Worm (Caenorhabditis elegans) whole organism, L4 larva: Measurements from ENCODE around the gene algn-13.

Experiments used
- F10B5.3 ChIP-seq: sonication (generic microtip); optimal IDR thresholded peaks from 2 replicates; lab custom pipeline; 2016; ENCODE audit warnings: mild to moderate bottlenecking, missing genetic modification characterization, missing compliant biosample characterization
- F37D6.2 ChIP-seq: sonication (generic microtip); optimal IDR thresholded peaks from 2 replicates; lab custom pipeline; 2016; ENCODE audit warnings: mild to moderate bottlenecking, missing genetic modification characterization, missing compliant biosample characterization
- Y5F2A.4 ChIP-seq: fragments of 200-800 bp; sonication (Bioruptor generic); optimal IDR thresholded peaks from 2 replicates; lab custom pipeline; 2018; ENCODE audit warnings: mild to moderate bottlenecking, missing genetic modification characterization, missing compliant biosample characterization
- Y75B8A.6 ChIP-seq: fragments of 200-800 bp; sonication (Bioruptor generic); IDR thresholded peaks from 2 replicates; pipeline ENCODE4 v1.3.6; 2022; ENCODE audit warnings: missing genetic modification reagents, missing genetic modification characterization, missing compliant biosample characterization
- ZK337.2 ChIP-seq: fragments of 200-800 bp; sonication (Bioruptor generic); IDR thresholded peaks from 2 replicates; pipeline ENCODE4 v1.3.6; 2022; ENCODE audit warnings: missing genetic modification reagents, missing genetic modification characterization, missing compliant biosample characterization
- ZK546.5 ChIP-seq, 2 experiments: sonication (generic microtip); optimal IDR thresholded peaks; 2 replicates each; lab custom pipeline; 2017; ENCODE audit warnings: missing biosample characterization in 2 of 2, missing genetic modification characterization in 2 of 2
- aha-1 ChIP-seq: fragments of 150-350 bp; peaks from one replicate; lab custom pipeline; 2014; ENCODE audit warnings: missing biosample characterization, missing genetic modification characterization
- aly-2 ChIP-seq: sonication (generic microtip); optimal IDR thresholded peaks from 2 replicates; lab custom pipeline; 2018; ENCODE audit warnings: missing biosample characterization, missing genetic modification characterization
- arid-1 ChIP-seq: fragments of 200-800 bp; sonication (Bioruptor generic); conservative IDR thresholded peaks from 2 replicates; pipeline ENCODE4 v1.3.6; 2022; ENCODE audit warnings: missing genetic modification reagents, missing genetic modification characterization, missing compliant biosample characterization
- attf-4 ChIP-seq: sonication (generic microtip); optimal IDR thresholded peaks from 3 replicates; lab custom pipeline; 2017; ENCODE audit warnings: missing biosample characterization, missing genetic modification characterization
- ceh-82 ChIP-seq: sonication (generic microtip); optimal IDR thresholded peaks from 2 replicates; lab custom pipeline; 2017; ENCODE audit warnings: missing biosample characterization, missing genetic modification characterization
- daf-8 ChIP-seq: fragments of 200-800 bp; sonication (Bioruptor generic); IDR thresholded peaks from 2 replicates; pipeline ENCODE4 v1.3.6; 2022; ENCODE audit warnings: missing genetic modification characterization, missing compliant biosample characterization
- egl-27 ChIP-seq: sonication (generic microtip); optimal IDR thresholded peaks from 3 replicates; lab custom pipeline; 2017; ENCODE audit warnings: missing biosample characterization, missing genetic modification reagents, missing genetic modification characterization
- fos-1 ChIP-seq: fragments of 150-350 bp; optimal IDR thresholded peaks from 2 replicates; lab custom pipeline; 2014; ENCODE audit warnings: missing biosample characterization, missing genetic modification characterization
- hlh-30 ChIP-seq: sonication (generic microtip); optimal IDR thresholded peaks from 2 replicates; lab custom pipeline; 2017; ENCODE audit warnings: antibody characterized with exemption, mild to moderate bottlenecking, missing genetic modification characterization, missing compliant biosample characterization; ENCODE audit not compliant: insufficient read depth
- lin-13 ChIP-seq: fragments of 150-350 bp; optimal IDR thresholded peaks from 2 replicates; lab custom pipeline; 2014; ENCODE audit warnings: missing biosample characterization, missing genetic modification reagents, missing genetic modification characterization
- lin-29 ChIP-seq: fragments of 200-800 bp; sonication (Bioruptor generic); IDR thresholded peaks from 2 replicates; pipeline ENCODE4 v1.3.6; 2022; ENCODE audit warnings: missing genetic modification reagents, missing genetic modification characterization, missing compliant biosample characterization
- lin-38 ChIP-seq: fragments of 200-800 bp; sonication (Bioruptor generic); IDR thresholded peaks from 2 replicates; pipeline ENCODE4 v1.3.6; 2022; ENCODE audit warnings: missing genetic modification reagents, missing genetic modification characterization, missing compliant biosample characterization
- madf-9 ChIP-seq: fragments of 200-800 bp; sonication (Bioruptor generic); conservative IDR thresholded peaks from 2 replicates; pipeline ENCODE4 v1.3.6; 2022; ENCODE audit warnings: missing genetic modification reagents, missing genetic modification characterization, missing compliant biosample characterization
- mdl-1 ChIP-seq, 2 experiments: fragments of 150-350 bp in 1 of 2; sonication (generic microtip) in 1 of 2; optimal IDR thresholded peaks; 2 replicates each; lab custom pipeline; 2014 to 2017; ENCODE audit warnings: missing biosample characterization in 2 of 2, missing genetic modification characterization in 2 of 2
- mep-1 ChIP-seq: fragments of 150-350 bp; sonication (generic microtip); optimal IDR thresholded peaks from 3 replicates; lab custom pipeline; 2014; ENCODE audit warnings: missing biosample characterization, missing genetic modification characterization
- mes-2 ChIP-seq: sonication (generic microtip); optimal IDR thresholded peaks from 2 replicates; lab custom pipeline; 2016; ENCODE audit warnings: missing genotype, mild to moderate bottlenecking, missing genetic modification characterization, missing compliant biosample characterization; ENCODE audit not compliant: poor library complexity, severe bottlenecking
- nhr-11 ChIP-seq: fragments of 150-350 bp; optimal IDR thresholded peaks from 2 replicates; lab custom pipeline; 2014; ENCODE audit warnings: missing biosample characterization, missing genetic modification characterization
- nhr-28 ChIP-seq: fragments of 150-350 bp; optimal IDR thresholded peaks from 2 replicates; lab custom pipeline; 2014; ENCODE audit warnings: missing biosample characterization, missing genetic modification characterization
- nhr-48 ChIP-seq: sonication (generic microtip); optimal IDR thresholded peaks from 2 replicates; lab custom pipeline; 2016; ENCODE audit warnings: mild to moderate bottlenecking, missing genetic modification characterization, missing compliant biosample characterization
- pha-4 ChIP-seq, 2 experiments: fragments of 150-350 bp in 1 of 2; fragments of 200-800 bp in 1 of 2; sonication (Bioruptor generic) in 1 of 2; IDR thresholded peaks in 1 of 2; optimal IDR thresholded peaks in 1 of 2; 2 replicates each; pipeline versions ENCODE4 v1.3.6 to Lab custom; 2014 to 2022; ENCODE audit warnings: missing genetic modification characterization in 2 of 2, missing genetic modification reagents in 2 of 2, missing biosample characterization in 1 of 2, missing compliant biosample characterization in 1 of 2
- php-3 ChIP-seq: fragments of 200-800 bp; sonication (Bioruptor generic); IDR thresholded peaks from 2 replicates; pipeline ENCODE4 v1.3.6; 2022; ENCODE audit warnings: missing genetic modification reagents, missing genetic modification characterization, missing compliant biosample characterization
- pqm-1 ChIP-seq: sonication (generic microtip); optimal IDR thresholded peaks from 2 replicates; lab custom pipeline; 2017; ENCODE audit warnings: missing biosample characterization, missing genetic modification characterization
- saeg-2 ChIP-seq: fragments of 200-800 bp; sonication (Bioruptor generic); IDR thresholded peaks from 2 replicates; pipeline ENCODE4 v1.3.6; 2022; ENCODE audit warnings: missing genetic modification reagents, missing genetic modification characterization, missing compliant biosample characterization
- spr-1 ChIP-seq: sonication (generic microtip); optimal IDR thresholded peaks from 2 replicates; lab custom pipeline; 2016; ENCODE audit warnings: mild to moderate bottlenecking, missing genetic modification characterization, missing compliant biosample characterization
- spr-3 ChIP-seq: fragments of 200-800 bp; sonication (Bioruptor generic); optimal IDR thresholded peaks from 2 replicates; lab custom pipeline; 2018; ENCODE audit warnings: mild to moderate bottlenecking, missing genetic modification characterization, missing compliant biosample characterization
- unc-39 ChIP-seq: sonication (generic microtip); optimal IDR thresholded peaks from 2 replicates; lab custom pipeline; 2017; ENCODE audit warnings: missing biosample characterization, missing genetic modification characterization
- unc-62 ChIP-seq, 3 experiments: fragments of 150-350 bp in 1 of 3; sonication (generic microtip); optimal IDR thresholded peaks in 2 of 3; peaks in 1 of 3; 1 replicate in 1 of 3; 2 replicates in 2 of 3; lab custom pipeline; 2014 to 2017; ENCODE audit warnings: missing biosample characterization in 3 of 3, missing genetic modification characterization in 3 of 3, missing genetic modification reagents in 3 of 3, missing genotype in 1 of 3
- ztf-7 ChIP-seq: fragments of 150-350 bp; optimal IDR thresholded peaks from 2 replicates; lab custom pipeline; 2014; ENCODE audit warnings: missing biosample characterization, missing genetic modification characterization

algn-13 gene

ce11 chrV:13936850-13937249 is 24.9 kb downstream of the algn-13 start, which contains the start of gene srw-145:
TSS of gene srw-145 (plus strand) at chrV:13937150.
- TF ChIP-seq nhr-28 (tag; lab: Kevin White, UChicago) (no peak), aha-1 (tag; lab: Kevin White, UChicago) (peak; percentile 41), lin-29 (GFP tag; lab: Robert Waterston, UW) (no peak), nhr-11 (tag; lab: Kevin White, UChicago) (peak; percentile 6), Y5F2A.4 (GFP tag; lab: Kevin White, UChicago) (no peak)

ce11 chrV:13936052-13936451 is 25.7 kb downstream of the algn-13 start:
- no peak for TF ChIP-seq ZK337.2
- peak; percentile 23 for TF ChIP-seq aha-1 (tag; lab: Kevin White, UChicago)
- TF ChIP-seq nhr-28 (tag; lab: Kevin White, UChicago) = peak; percentile 33
- peak; percentile 70 for TF ChIP-seq hlh-30 (tag; lab: Kevin White, UChicago)
- TF ChIP-seq F37D6.2 = no peak
- peak in 1 of 2 experiments; percentile 44 for TF ChIP-seq mdl-1 (tag; optimal IDR thresholded peaks at IDR 0.05; lab: Kevin White, UChicago)

- TF ChIP-seq unc-62 (GFP tag; optimal IDR thresholded peaks at IDR 0.05 in 1 of 2; lab: Kevin White, UChicago) (no peak), unc-62 (tag; optimal IDR thresholded peaks at IDR 0.05; lab: Kevin White, UChicago) (no peak), nhr-11 (tag; lab: Kevin White, UChicago) (no peak), unc-39 (no peak), arid-1 (GFP tag; lab: Robert Waterston, UW) (no peak), daf-8 (GFP tag; lab: Robert Waterston, UW) (no peak), spr-1 (tag; lab: Kevin White, UChicago) (no peak), ceh-82 (tag; lab: Kevin White, UChicago) (no peak), madf-9 (GFP tag; lab: Robert Waterston, UW) (no peak), spr-3 (GFP tag; lab: Kevin White, UChicago) (no peak), attf-4 (no peak), mes-2 (tag; lab: Kevin White, UChicago) (no peak), mep-1 (tag; lab: Kevin White, UChicago) (no peak)
These were observed 26.4 kb downstream of the algn-13 start for ce11 chrV:13935423-13935822.

ce11 chrV:13934545-13934944 is 27.2 kb downstream of the algn-13 start, which contains the start of gene R10D12.1:
TSS of gene R10D12.1 (minus strand) at chrV:13934645.
- TF ChIP-seq hlh-30 (tag; lab: Kevin White, UChicago) = peak; percentile 7
- TF ChIP-seq pha-4 (GFP tag; IDR thresholded peaks at IDR 0.05; lab: Robert Waterston, UW) = no peak
- TF ChIP-seq pha-4 (tag; optimal IDR thresholded peaks at IDR 0.05; lab: Kevin White, UChicago) = no peak
- TF ChIP-seq nhr-28 (tag; lab: Kevin White, UChicago) = peak; percentile 19
- no peak for TF ChIP-seq php-3 (GFP tag; lab: Robert Waterston, UW)

DNA sequence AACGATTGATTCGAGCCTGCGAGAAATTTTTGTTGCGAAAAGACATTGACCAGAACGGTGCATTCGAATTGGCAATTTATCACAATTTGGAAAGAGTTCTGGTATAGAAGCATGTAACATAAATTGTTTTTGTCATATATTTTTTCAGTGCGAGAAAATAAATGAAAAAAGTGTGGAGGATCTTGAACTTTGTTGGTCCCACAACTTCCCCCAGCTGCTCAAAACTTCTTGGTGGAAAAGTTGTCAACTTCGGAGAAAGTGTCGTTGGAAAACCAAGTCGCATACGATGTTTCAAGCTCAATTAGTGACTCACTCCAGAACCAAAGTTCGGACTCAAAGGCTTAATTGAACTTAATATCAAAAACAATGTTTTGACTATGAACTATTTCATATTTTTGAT is 29.8 kb downstream of the algn-13 start:
- TF ChIP-seq saeg-2 (GFP tag; lab: Robert Waterston, UW) = no peak
- no peak for TF ChIP-seq ztf-7 (tag; lab: Kevin White, UChicago)
- TF ChIP-seq F10B5.3 (tag; lab: Kevin White, UChicago) = no peak
- peak in 1 of 2 experiments; percentile 34 for TF ChIP-seq unc-62 (GFP tag; optimal IDR thresholded peaks at IDR 0.05 in 1 of 2; lab: Kevin White, UChicago)
- no peak for TF ChIP-seq unc-62 (tag; optimal IDR thresholded peaks at IDR 0.05; lab: Kevin White, UChicago)
- TF ChIP-seq aha-1 (tag; lab: Kevin White, UChicago) = peak; percentile 94
- no peak for TF ChIP-seq egl-27 (tag; lab: Kevin White, UChicago)
- no peak for TF ChIP-seq lin-38 (GFP tag; lab: Robert Waterston, UW)
- no peak for TF ChIP-seq unc-39
- TF ChIP-seq fos-1 (tag; lab: Kevin White, UChicago) = no peak
- no peak for TF ChIP-seq aly-2 (tag; lab: Kevin White, UChicago)
- TF ChIP-seq lin-13 (GFP tag; lab: Kevin White, UChicago) = no peak
- TF ChIP-seq pqm-1 = no peak
- TF ChIP-seq arid-1 (GFP tag; lab: Robert Waterston, UW) = no peak
- TF ChIP-seq Y75B8A.6 = no peak
- no peak for TF ChIP-seq nhr-48
- no peak for TF ChIP-seq ZK546.5 (tag; optimal IDR thresholded peaks at IDR 0.05; lab: Kevin White, UChicago)
